Worm (Caenorhabditis elegans): Measurements from ENCODE around the gene T14G8.6.

The T14G8.6 gene

DNA sequence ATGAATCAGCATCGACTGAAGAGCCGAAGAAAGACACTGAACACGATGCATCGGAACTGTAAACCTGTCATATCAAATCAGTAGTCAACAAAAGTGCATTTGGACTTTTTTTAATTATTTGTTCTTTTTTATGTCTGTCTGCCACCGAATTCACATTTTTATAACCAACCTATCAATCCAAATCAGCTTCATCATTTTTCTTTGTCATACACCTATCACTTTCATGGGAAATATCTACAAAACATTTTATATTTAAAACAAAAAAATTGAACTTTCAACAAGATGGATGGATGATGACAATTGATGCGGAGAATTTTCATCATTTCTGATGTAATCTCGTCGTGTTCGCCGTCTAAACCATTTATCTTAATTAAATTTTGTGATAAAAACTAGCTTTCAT is 6.8 kb upstream of the T14G8.6 start (continued):
- TF ChIP-seq ztf-22 (GFP tag; optimal IDR thresholded peaks at IDR 0.05) (peak; percentile 57), nhr-120 (GFP tag; IDR thresholded peaks at IDR 0.05) (no peak)

ce11 chrX:12863796-12864195 is 1.1 kb upstream of the T14G8.6 start, which contains the start of gene T14G8.4:
T14G8.4 (minus strand) TSS chrX:12863896.
- TF ChIP-seq F55B11.4 (tag; optimal IDR thresholded peaks at IDR 0.05; ENCODE audit: borderline replicate concordance, insufficient read depth), result no peak
- TF ChIP-seq Y67H2A.10 (GFP tag; conservative IDR thresholded peaks at IDR 0.05), result no peak
- TF ChIP-seq mel-28 (tag; optimal IDR thresholded peaks at IDR 0.05; ENCODE audit: borderline replicate concordance), result no peak
- TF ChIP-seq die-1 (tag; optimal IDR thresholded peaks at IDR 0.05), result no peak
- TF ChIP-seq lin-40 (tag; optimal IDR thresholded peaks at IDR 0.05), result no peak
- no peak for TF ChIP-seq egl-44 (GFP tag; IDR thresholded peaks at IDR 0.05)

ce11 chrX:12863262-12863661 is 616 bp upstream of the T14G8.6 start:
- TF ChIP-seq lin-40 (tag; optimal IDR thresholded peaks at IDR 0.05), result no peak
- TF ChIP-seq sdz-38 (tag; optimal IDR thresholded peaks at IDR 0.05), result no peak
- no peak for TF ChIP-seq ceh-58 (GFP tag; IDR thresholded peaks at IDR 0.05)

DNA sequence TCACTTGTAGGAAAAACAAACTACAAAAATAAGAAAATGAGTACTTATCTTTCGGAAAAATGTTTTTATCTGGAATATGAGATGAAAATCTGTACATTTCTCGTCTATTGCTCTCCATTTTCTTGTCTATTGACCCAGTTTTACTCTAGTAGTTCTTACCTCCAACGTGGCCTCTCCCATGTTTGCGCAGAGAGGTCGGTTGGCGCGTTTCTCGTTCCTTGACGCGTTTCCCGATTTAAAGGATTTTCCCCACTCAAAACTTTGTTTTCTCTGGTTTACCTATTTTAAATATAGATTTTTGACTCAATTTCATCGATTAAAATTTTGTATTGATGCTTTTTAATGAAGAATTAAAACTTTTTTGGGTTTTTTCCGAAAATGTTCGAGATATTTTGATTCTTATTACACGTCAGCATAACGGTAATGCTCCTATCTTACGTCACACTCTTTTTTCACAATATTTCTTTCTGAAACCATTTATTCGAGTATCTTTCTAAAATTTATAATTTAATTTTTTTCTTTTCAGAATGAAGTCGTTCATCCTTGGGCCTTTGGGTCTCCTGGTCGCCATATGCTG is 1.8 kb downstream of the T14G8.6 start, which contains the start of gene T14G8.3:
Gene T14G8.3, plus strand, starts transcription at position 527 of the 577 bp plus-strand sequence.
- peak; percentile 90 for TF ChIP-seq ztf-18 (tag; optimal IDR thresholded peaks at IDR 0.05)
- no peak for TF ChIP-seq Y53G8AR.9 (GFP tag; conservative IDR thresholded peaks at IDR 0.05)
- no peak for TF ChIP-seq T07F8.4 (tag; optimal IDR thresholded peaks at IDR 0.05)
- no peak for TF ChIP-seq bed-2 (GFP tag; IDR thresholded peaks at IDR 0.05)
- TF ChIP-seq lin-35 (GFP tag; optimal IDR thresholded peaks at IDR 0.05), result no peak
- no peak for TF ChIP-seq madf-8 (GFP tag; conservative IDR thresholded peaks at IDR 0.05)
- TF ChIP-seq snpc-4 (GFP tag; optimal IDR thresholded peaks at IDR 0.05), result no peak
- TF ChIP-seq snpc-4 (tag; optimal IDR thresholded peaks at IDR 0.05), result peak in 1 of 4 experiments; percentile 14
- TF ChIP-seq C06A6.2 (GFP tag; conservative IDR thresholded peaks at IDR 0.05), result no peak
- no peak for TF ChIP-seq mel-28 (tag; optimal IDR thresholded peaks at IDR 0.05; ENCODE audit: borderline replicate concordance)
- TF ChIP-seq unc-62 (GFP tag; optimal IDR thresholded peaks at IDR 0.05), result no peak
- no peak for TF ChIP-seq nhr-120 (GFP tag; IDR thresholded peaks at IDR 0.05)
- TF ChIP-seq F55B11.4 (tag; optimal IDR thresholded peaks at IDR 0.05; ENCODE audit: borderline replicate concordance, insufficient read depth), result no peak
- TF ChIP-seq sptf-2 (GFP tag; optimal IDR thresholded peaks at IDR 0.05), result no peak
- TF ChIP-seq tbp1 (GFP tag; optimal IDR thresholded peaks at IDR 0.05), result peak; percentile 17
- peak; percentile 69 for TF ChIP-seq nhr-80 (tag; optimal IDR thresholded peaks at IDR 0.05)
- peak; percentile 44 for TF ChIP-seq lin-40 (tag; optimal IDR thresholded peaks at IDR 0.05)
- TF ChIP-seq die-1 (tag; optimal IDR thresholded peaks at IDR 0.05), result no peak
- no peak for TF ChIP-seq cebp-2 (GFP tag; IDR thresholded peaks at IDR 0.05)
- no peak for TF ChIP-seq rec-8 (tag; optimal IDR thresholded peaks at IDR 0.05)
- TF ChIP-seq ama-1 (optimal IDR thresholded peaks at IDR 0.05), result no peak
- TF ChIP-seq ama-1 (GFP tag; optimal IDR thresholded peaks at IDR 0.05), result no peak
- TF ChIP-seq let-607 (tag; optimal IDR thresholded peaks at IDR 0.05), result peak; percentile 96 to 98
- no peak for TF ChIP-seq ets-4 (GFP tag; optimal IDR thresholded peaks at IDR 0.05)
- 0 out of 2 replicates have a peak, but pooled peaks have one; percentile 30 for TF ChIP-seq dox-1 (GFP tag; IDR thresholded peaks at IDR 0.05)
- TF ChIP-seq zim-3 (tag; optimal IDR thresholded peaks at IDR 0.05), result no peak
- TF ChIP-seq madf-6 (GFP tag; IDR thresholded peaks at IDR 0.05), result no peak
- TF ChIP-seq ztf-3 (GFP tag; optimal IDR thresholded peaks at IDR 0.05), result no peak
- no peak for TF ChIP-seq snpc-3.4 (tag; optimal IDR thresholded peaks at IDR 0.05)
- no peak for TF ChIP-seq ekl-4 (GFP tag; IDR thresholded peaks at IDR 0.05)

Measured in whole organism, young adult.